Fruit fly (Drosophila melanogaster): ENCODE results near the gene CG7091.
A peak's percentile ranks its signal among the peaks of the same experiment; 100 is the strongest.

CG7091 gene

dm6 chr3R:12995522-12995921 lies 17.7 kb downstream of the CG7091 start, which contains the start of gene CG7488 (continued):
- TF ChIP-seq CG14860 (GFP tag; IDR thresholded peaks at IDR 0.05; ENCODE audit: partially characterized antibody) (peak; percentile 77), scrt (GFP tag; optimal IDR thresholded peaks at IDR 0.05) (no peak), Deaf1 (tag; optimal IDR thresholded peaks at IDR 0.05) (no peak), chm (GFP tag; IDR thresholded peaks at IDR 0.05) (no peak), CG9437 (GFP tag; optimal IDR thresholded peaks at IDR 0.05) (peak; percentile 25), tna (GFP tag; IDR thresholded peaks at IDR 0.05; ENCODE audit: partially characterized antibody) (peak; percentile 85), mam (GFP tag; optimal IDR thresholded peaks at IDR 0.05) (no peak), Nf-YB (GFP tag; optimal IDR thresholded peaks at IDR 0.05) (no peak), Ptx1 (GFP tag; IDR thresholded peaks at IDR 0.05) (no peak), CG9932 (GFP tag; IDR thresholded peaks at IDR 0.05) (no peak), chinmo (GFP tag; IDR thresholded peaks at IDR 0.05; ENCODE audit: partially characterized antibody) (0 out of 4 replicates have a peak, but pooled peaks have one; percentile 36), CG7963 (GFP tag; IDR thresholded peaks at IDR 0.05; ENCODE audit: partially characterized antibody) (peak; percentile 70; the same call in 2 of the 3 replicates), pita (GFP tag; optimal IDR thresholded peaks at IDR 0.05) (no peak), CG5245 (GFP tag; optimal IDR thresholded peaks at IDR 0.05) (no peak), CG34224 (GFP tag; IDR thresholded peaks at IDR 0.05; ENCODE audit: partially characterized antibody) (peak; percentile 97), GATAe (GFP tag; conservative IDR thresholded peaks at IDR 0.05) (no peak), nom (GFP tag; optimal IDR thresholded peaks at IDR 0.05) (no peak), Myb (GFP tag; optimal IDR thresholded peaks at IDR 0.05) (peak; percentile 13), YL-1 (GFP tag; optimal IDR thresholded peaks at IDR 0.05) (peak; percentile 54), caup (GFP tag; optimal IDR thresholded peaks at IDR 0.05; ENCODE audit: severe bottlenecking) (no peak), trem (tag; optimal IDR thresholded peaks at IDR 0.05) (peak; percentile 59), NFAT (GFP tag; IDR thresholded peaks at IDR 0.05) (no peak), dmrt99B (tag; optimal IDR thresholded peaks at IDR 0.05) (no peak), pfk (GFP tag; optimal IDR thresholded peaks at IDR 0.05) (no peak), stwl (tag; optimal IDR thresholded peaks at IDR 0.05) (peak; percentile 26), BEAF-32 (GFP tag; optimal IDR thresholded peaks at IDR 0.05) (peak; percentile 71), otp (GFP tag; IDR thresholded peaks at IDR 0.05) (no peak), nerfin-2 (GFP tag; IDR thresholded peaks at IDR 0.05; ENCODE audit: partially characterized antibody) (peak; percentile 81; the same call in 1 of the 2 replicates), Atf3 (GFP tag; optimal IDR thresholded peaks at IDR 0.05) (no peak), CG15011 (GFP tag; optimal IDR thresholded peaks at IDR 0.05) (no peak), Bgb (GFP tag; IDR thresholded peaks at IDR 0.05; ENCODE audit: partially characterized antibody) (peak; percentile 85), Pdp1 (GFP tag; optimal IDR thresholded peaks at IDR 0.05) (peak in 1 of 2 experiments; percentile 86), Sin3A (optimal IDR thresholded peaks at IDR 0.05) (peak; percentile 2), Scr (GFP tag; IDR thresholded peaks at IDR 0.05; ENCODE audit: partially characterized antibody) (peak; percentile 80), HLH4C (GFP tag; IDR thresholded peaks at IDR 0.05; ENCODE audit: partially characterized antibody) (peak; percentile 89), Dip2 (GFP tag; IDR thresholded peaks at IDR 0.05) (no peak), E2f2 (GFP tag; IDR thresholded peaks at IDR 0.05) (peak; percentile 91), Chrac-16 (GFP tag; optimal IDR thresholded peaks at IDR 0.05) (no peak), CG12155 (GFP tag; optimal IDR thresholded peaks at IDR 0.05) (no peak), ttk (GFP tag; IDR thresholded peaks at IDR 0.05) (no peak), Hr3 (GFP tag; optimal IDR thresholded peaks at IDR 0.05) (no peak), Hmx (GFP tag; optimal IDR thresholded peaks at IDR 0.05) (no peak), CG2116 (GFP tag; optimal IDR thresholded peaks at IDR 0.05) (peak; percentile 80), CG4854 (GFP tag; optimal IDR thresholded peaks at IDR 0.05) (no peak)
